Fruit fly (Drosophila melanogaster): ENCODE results near the gene Sgs8.

DNA sequence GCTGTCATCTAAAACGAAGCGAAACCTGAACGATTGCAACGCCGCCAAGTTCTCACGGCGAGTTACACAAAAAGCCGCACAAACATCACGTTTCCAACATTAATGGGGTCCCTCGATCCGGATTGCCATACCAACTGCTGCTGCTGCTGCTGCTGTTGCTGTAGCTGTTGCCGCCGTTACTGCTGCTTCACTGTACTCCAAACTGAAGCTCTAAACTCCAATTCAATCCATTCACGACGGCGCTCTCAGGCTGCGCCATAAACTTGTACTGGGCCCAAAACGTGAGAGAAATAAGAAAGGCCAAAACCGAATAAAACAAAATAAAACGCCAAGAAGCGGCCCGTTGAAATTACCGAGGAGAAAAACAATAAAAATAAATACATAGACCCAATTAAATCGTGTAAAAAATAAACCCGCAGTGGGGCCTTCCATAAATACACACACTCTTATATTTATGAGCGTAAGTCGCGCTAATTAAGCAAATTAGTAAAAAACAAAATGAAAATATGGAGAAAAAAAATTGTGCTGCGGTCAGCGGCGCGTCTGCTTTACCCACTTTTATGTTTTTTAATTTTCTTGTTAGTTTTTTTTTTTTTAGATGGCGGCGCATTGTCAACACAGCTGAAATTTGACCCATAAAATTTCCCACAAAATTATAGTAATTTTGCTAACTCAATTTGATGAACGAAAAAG, 38.3 kb upstream of the Sgs8 start:
- TF ChIP-seq Sin3A (optimal IDR thresholded peaks at IDR 0.05) = no peak
- TF ChIP-seq insv (optimal IDR thresholded peaks at IDR 0.05) = no peak
- no peak for TF ChIP-seq psq (optimal IDR thresholded peaks at IDR 0.05)
- TF ChIP-seq Myc (optimal IDR thresholded peaks at IDR 0.05) = no peak
- no peak for TF ChIP-seq h (optimal IDR thresholded peaks at IDR 0.05)
- TF ChIP-seq ttk (optimal IDR thresholded peaks at IDR 0.05) = no peak
